Worm (Caenorhabditis elegans) whole organism, L4 larva: ENCODE measurements around the gene ZK863.8.

Experiments
- F26F4.8 ChIP-seq: fragments of 200-800 bp; sonication (Bioruptor generic); conservative IDR thresholded peaks from 2 replicates; pipeline ENCODE4 v1.3.6; 2022; ENCODE audit warnings: missing genetic modification characterization, missing compliant biosample characterization
- attf-4 ChIP-seq: sonication (generic microtip); optimal IDR thresholded peaks from 3 replicates; lab custom pipeline; 2017; ENCODE audit warnings: missing biosample characterization, missing genetic modification characterization
- dmd-9 ChIP-seq: fragments of 200-800 bp; sonication (Bioruptor generic); IDR thresholded peaks from 2 replicates; pipeline ENCODE4 v1.3.6; 2022; ENCODE audit warnings: missing genetic modification reagents, missing genetic modification characterization, missing compliant biosample characterization
- fos-1 ChIP-seq: fragments of 150-350 bp; optimal IDR thresholded peaks from 2 replicates; lab custom pipeline; 2014; ENCODE audit warnings: missing biosample characterization, missing genetic modification characterization
- gei-8 ChIP-seq: fragments of 200-800 bp; sonication (Bioruptor generic); optimal IDR thresholded peaks from 2 replicates; lab custom pipeline; 2018; ENCODE audit warnings: mild to moderate bottlenecking, missing genetic modification characterization, missing compliant biosample characterization
- hlh-11 ChIP-seq: fragments of 200-800 bp; sonication (Bioruptor generic); optimal IDR thresholded peaks from 2 replicates; lab custom pipeline; 2018; ENCODE audit warnings: mild to moderate bottlenecking, missing genetic modification characterization, missing compliant biosample characterization
- lin-1 ChIP-seq: fragments of 200-800 bp; sonication (Bioruptor generic); IDR thresholded peaks from 2 replicates; pipeline ENCODE4 v1.3.6; 2022; ENCODE audit warnings: missing genetic modification reagents, missing genetic modification characterization, missing compliant biosample characterization
- nhr-28 ChIP-seq: fragments of 150-350 bp; optimal IDR thresholded peaks from 2 replicates; lab custom pipeline; 2014; ENCODE audit warnings: missing biosample characterization, missing genetic modification characterization
- rbr-2 ChIP-seq: sonication (generic microtip); optimal IDR thresholded peaks from 2 replicates; lab custom pipeline; 2016; ENCODE audit warnings: missing genotype, missing genetic modification characterization, missing compliant biosample characterization
- sdz-12 ChIP-seq: fragments of 200-800 bp; sonication (Bioruptor generic); optimal IDR thresholded peaks from 2 replicates; lab custom pipeline; 2018; ENCODE audit warnings: mild to moderate bottlenecking, missing genetic modification characterization, missing compliant biosample characterization
- snpc-4 ChIP-seq: fragments of 150-350 bp; optimal IDR thresholded peaks from 2 replicates; lab custom pipeline; 2014; ENCODE audit warnings: missing biosample characterization, missing genetic modification characterization
- unc-39 ChIP-seq: sonication (generic microtip); optimal IDR thresholded peaks from 2 replicates; lab custom pipeline; 2017; ENCODE audit warnings: missing biosample characterization, missing genetic modification characterization
- unc-62 ChIP-seq, 3 experiments: fragments of 150-350 bp in 1 of 3; sonication (generic microtip); optimal IDR thresholded peaks in 2 of 3; peaks in 1 of 3; 1 replicate in 1 of 3; 2 replicates in 2 of 3; lab custom pipeline; 2014 to 2017; ENCODE audit warnings: missing biosample characterization in 3 of 3, missing genetic modification characterization in 3 of 3, missing genetic modification reagents in 3 of 3, missing genotype in 1 of 3
- ztf-11 ChIP-seq: fragments of 150-350 bp; optimal IDR thresholded peaks from 2 replicates; lab custom pipeline; 2014; ENCODE audit warnings: missing biosample characterization, missing genetic modification characterization

DNA sequence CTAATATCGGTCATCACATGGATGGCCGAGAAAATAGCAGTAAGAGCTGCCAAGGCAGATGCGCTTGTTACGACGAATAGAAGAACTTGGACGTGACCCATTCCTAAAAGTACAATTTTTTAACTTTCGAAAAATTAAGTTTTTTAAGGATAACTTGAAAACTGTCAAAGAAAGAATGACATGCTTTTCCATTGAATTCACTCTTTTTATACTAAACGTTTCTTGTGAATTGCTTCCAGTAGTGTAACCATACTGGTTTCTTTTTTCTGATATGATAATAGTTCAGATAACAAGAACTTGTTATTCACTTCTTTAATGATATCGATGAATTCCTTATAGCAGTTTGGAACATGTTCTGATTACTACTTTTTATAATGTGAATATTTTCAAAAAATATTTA, 19.7 kb downstream of the ZK863.8 start, which contains the start of gene col-37:
- TF ChIP-seq hlh-11 (no peak), nhr-28 (tag; lab: Kevin White, UChicago) (no peak), sdz-12 (GFP tag; lab: Kevin White, UChicago) (no peak), attf-4 (tag; lab: Kevin White, UChicago) (no peak), unc-62 (GFP tag; optimal IDR thresholded peaks at IDR 0.05 in 1 of 2; lab: Kevin White, UChicago) (no peak), unc-62 (tag; optimal IDR thresholded peaks at IDR 0.05; lab: Kevin White, UChicago) (no peak), fos-1 (tag; lab: Kevin White, UChicago) (no peak), lin-1 (GFP tag; lab: Robert Waterston, UW) (no peak), snpc-4 (tag; lab: Kevin White, UChicago) (no peak), dmd-9 (GFP tag; lab: Robert Waterston, UW) (no peak), rbr-2 (tag; lab: Kevin White, UChicago) (no peak), F26F4.8 (no peak), unc-39 (tag; lab: Kevin White, UChicago) (no peak), ztf-11 (no peak), gei-8 (GFP tag; lab: Kevin White, UChicago) (no peak)
